Worm (Caenorhabditis elegans) whole organism, young adult: ENCODE measurements around the gene asp-2.

Experiments used
- B0035.1 ChIP-seq: sonication (generic microtip); optimal IDR thresholded peaks from 2 replicates; lab custom pipeline; 2016; ENCODE audit warnings: missing genetic modification characterization, mild to moderate bottlenecking, missing compliant biosample characterization, missing genotype, missing genetic modification reagents
- B0261.1 ChIP-seq: sonication (generic microtip); optimal IDR thresholded peaks from 2 replicates; lab custom pipeline; 2016; ENCODE audit warnings: mild to moderate bottlenecking, missing genetic modification characterization, moderate library complexity, missing compliant biosample characterization
- C06A6.2 ChIP-seq: fragments of 200-800 bp; sonication (Bioruptor generic); conservative IDR thresholded peaks from 2 replicates; pipeline ENCODE4 v1.3.6; 2022; ENCODE audit warnings: missing genetic modification characterization, missing compliant biosample characterization
- F22D6.2 ChIP-seq: sonication (generic microtip); optimal IDR thresholded peaks from 2 replicates; lab custom pipeline; 2016; ENCODE audit warnings: mild to moderate bottlenecking, missing genetic modification characterization, missing compliant biosample characterization
- F23B12.7 ChIP-seq: sonication (generic microtip); optimal IDR thresholded peaks from 2 replicates; lab custom pipeline; 2017; ENCODE audit warnings: missing genetic modification characterization, mild to moderate bottlenecking, missing compliant biosample characterization, antibody characterized with exemption, moderate library complexity; ENCODE audit not compliant: insufficient read depth
- F33H1.4 ChIP-seq: fragments of 200-800 bp; sonication (Bioruptor generic); IDR thresholded peaks from 2 replicates; pipeline ENCODE4 v1.3.6; 2022; ENCODE audit warnings: missing genetic modification reagents, missing genetic modification characterization, missing compliant biosample characterization
- F57C9.4 ChIP-seq: sonication (generic microtip); optimal IDR thresholded peaks from 2 replicates; lab custom pipeline; 2017; ENCODE audit warnings: mild to moderate bottlenecking, missing genetic modification characterization, missing compliant biosample characterization
- K11D2.4 ChIP-seq: fragments of 200-800 bp; sonication (Bioruptor generic); IDR thresholded peaks from 2 replicates; pipeline ENCODE4 v1.3.6; 2022; ENCODE audit warnings: missing genetic modification reagents, missing genetic modification characterization, missing compliant biosample characterization
- Y53G8AR.9 ChIP-seq: fragments of 200-800 bp; sonication (Bioruptor generic); conservative IDR thresholded peaks from 2 replicates; pipeline ENCODE4 v1.3.6; 2022; ENCODE audit warnings: missing genetic modification reagents, missing genetic modification characterization, missing compliant biosample characterization
- Y79H2A.3 ChIP-seq: fragments of 200-800 bp; sonication (Bioruptor generic); conservative IDR thresholded peaks from 2 replicates; pipeline ENCODE4 v1.3.6; 2022; ENCODE audit warnings: missing genetic modification reagents, missing genetic modification characterization, missing compliant biosample characterization
- ZK185.1 ChIP-seq: sonication (generic microtip); optimal IDR thresholded peaks from 2 replicates; lab custom pipeline; 2016; ENCODE audit warnings: mild to moderate bottlenecking, missing genetic modification characterization, missing compliant biosample characterization; ENCODE audit not compliant: poor library complexity, severe bottlenecking
- ama-1 ChIP-seq, 3 experiments: fragments of 150-350 bp in 1 of 3; sonication (generic microtip) in 2 of 3; optimal IDR thresholded peaks; 2 replicates each; lab custom pipeline; 2014 to 2018; ENCODE audit warnings: missing biosample characterization in 2 of 3, missing genetic modification characterization in 2 of 3, missing genetic modification reagents in 2 of 3
- atf-7 ChIP-seq: sonication (generic microtip); optimal IDR thresholded peaks from 2 replicates; lab custom pipeline; 2017; ENCODE audit warnings: mild to moderate bottlenecking, missing genetic modification characterization, missing compliant biosample characterization
- ccch-3 ChIP-seq: fragments of 200-800 bp; sonication (Bioruptor generic); optimal IDR thresholded peaks from 2 replicates; lab custom pipeline; 2018; ENCODE audit warnings: mild to moderate bottlenecking, missing genetic modification characterization, missing compliant biosample characterization
- ceh-27 ChIP-seq: fragments of 200-800 bp; sonication (Bioruptor generic); optimal IDR thresholded peaks from 2 replicates; lab custom pipeline; 2018; ENCODE audit warnings: mild to moderate bottlenecking, missing genetic modification characterization, moderate library complexity, missing compliant biosample characterization
- ceh-58 ChIP-seq: fragments of 200-800 bp; sonication (Bioruptor generic); IDR thresholded peaks from 2 replicates; pipeline ENCODE4 v1.3.6; 2022; ENCODE audit warnings: missing genetic modification characterization, missing compliant biosample characterization
- chd-7 ChIP-seq: sonication (generic microtip); optimal IDR thresholded peaks from 2 replicates; lab custom pipeline; 2016; ENCODE audit warnings: mild to moderate bottlenecking, missing genetic modification characterization, moderate library complexity, missing compliant biosample characterization
- dox-1 ChIP-seq: fragments of 200-800 bp; sonication (Bioruptor generic); IDR thresholded peaks from 2 replicates; pipeline ENCODE4 v1.3.6; 2022; ENCODE audit warnings: missing genetic modification reagents, missing genetic modification characterization, missing compliant biosample characterization
- efl-1 ChIP-seq: fragments of 150-350 bp; optimal IDR thresholded peaks from 2 replicates; lab custom pipeline; 2014; ENCODE audit warnings: missing biosample characterization, missing genetic modification reagents, missing genetic modification characterization
- hlh-12 ChIP-seq: sonication (generic microtip); optimal IDR thresholded peaks from 2 replicates; lab custom pipeline; 2016; ENCODE audit warnings: missing genetic modification characterization, missing compliant biosample characterization
- let-526 ChIP-seq: fragments of 200-800 bp; sonication (Bioruptor generic); IDR thresholded peaks from 2 replicates; pipeline ENCODE4 v1.3.6; 2022; ENCODE audit warnings: missing genetic modification reagents, missing genetic modification characterization, missing compliant biosample characterization
- lin-26 ChIP-seq: fragments of 200-800 bp; sonication (Bioruptor generic); IDR thresholded peaks from 2 replicates; pipeline ENCODE4 v1.3.6; 2022; ENCODE audit warnings: missing genetic modification reagents, missing genetic modification characterization, missing compliant biosample characterization
- lin-54 ChIP-seq: fragments of 200-800 bp; sonication (Bioruptor generic); optimal IDR thresholded peaks from 2 replicates; lab custom pipeline; 2018; ENCODE audit warnings: mild to moderate bottlenecking, missing genetic modification characterization, missing compliant biosample characterization
- lsy-27 ChIP-seq: sonication (generic microtip); optimal IDR thresholded peaks from 2 replicates; lab custom pipeline; 2017; ENCODE audit warnings: missing genetic modification characterization, mild to moderate bottlenecking, missing compliant biosample characterization, antibody characterized with exemption, missing genotype, borderline replicate concordance; ENCODE audit not compliant: insufficient read depth
- madf-10 ChIP-seq: sonication (generic microtip); optimal IDR thresholded peaks from 2 replicates; lab custom pipeline; 2016; ENCODE audit warnings: mild to moderate bottlenecking, missing genetic modification characterization, missing compliant biosample characterization
- madf-3 ChIP-seq: fragments of 200-800 bp; sonication (Bioruptor generic); IDR thresholded peaks from 2 replicates; pipeline ENCODE4 v1.3.6; 2022; ENCODE audit warnings: missing genetic modification reagents, missing genetic modification characterization, missing compliant biosample characterization
- madf-8 ChIP-seq: fragments of 200-800 bp; sonication (Bioruptor generic); conservative IDR thresholded peaks from 2 replicates; pipeline ENCODE4 v1.3.6; 2022; ENCODE audit warnings: missing genetic modification reagents, missing genetic modification characterization, missing compliant biosample characterization
- mel-28 ChIP-seq: sonication (generic microtip); optimal IDR thresholded peaks from 2 replicates; lab custom pipeline; 2016; ENCODE audit warnings: borderline replicate concordance, mild to moderate bottlenecking, missing genetic modification characterization, missing compliant biosample characterization
- nfya-1 ChIP-seq: sonication (generic microtip); optimal IDR thresholded peaks from 2 replicates; lab custom pipeline; 2017; ENCODE audit warnings: antibody characterized with exemption, missing compliant biosample characterization, missing genetic modification characterization, borderline replicate concordance; ENCODE audit not compliant: insufficient read depth
- nhr-120 ChIP-seq: fragments of 200-800 bp; sonication (Bioruptor generic); IDR thresholded peaks from 2 replicates; pipeline ENCODE4 v1.3.6; 2022; ENCODE audit warnings: missing genetic modification characterization, missing compliant biosample characterization
- rec-8 ChIP-seq, 2 experiments: sonication (generic microtip); optimal IDR thresholded peaks; 2 replicates each; lab custom pipeline; 2016; ENCODE audit warnings: mild to moderate bottlenecking in 2 of 2, missing genetic modification characterization in 2 of 2, missing genetic modification reagents in 2 of 2, missing genotype in 2 of 2, missing biosample characterization in 1 of 2, missing compliant biosample characterization in 1 of 2, moderate library complexity in 1 of 2
- repo-1 ChIP-seq: sonication (generic microtip); optimal IDR thresholded peaks from 2 replicates; lab custom pipeline; 2017; ENCODE audit warnings: mild to moderate bottlenecking, missing genetic modification characterization, missing compliant biosample characterization
- sdz-38 ChIP-seq: sonication (generic microtip); optimal IDR thresholded peaks from 2 replicates; lab custom pipeline; 2016; ENCODE audit warnings: missing genotype, missing genetic modification characterization, missing compliant biosample characterization
- sea-2 ChIP-seq: fragments of 200-800 bp; sonication (Bioruptor generic); IDR thresholded peaks from 2 replicates; pipeline ENCODE4 v1.3.6; 2022; ENCODE audit warnings: missing genetic modification characterization, missing compliant biosample characterization
- snpc-1.1 ChIP-seq: sonication (generic microtip); optimal IDR thresholded peaks from 2 replicates; lab custom pipeline; 2017; ENCODE audit warnings: missing genetic modification characterization, mild to moderate bottlenecking, missing compliant biosample characterization, antibody characterized with exemption, moderate library complexity, missing genotype, missing genetic modification reagents; ENCODE audit not compliant: insufficient read depth
- snpc-3.4 ChIP-seq: sonication (generic microtip); optimal IDR thresholded peaks from 2 replicates; lab custom pipeline; 2017; ENCODE audit warnings: missing genetic modification characterization, mild to moderate bottlenecking, missing compliant biosample characterization, antibody characterized with exemption, moderate library complexity, missing genotype, missing genetic modification reagents
- snpc-4 ChIP-seq, 5 experiments: fragments of 150-350 bp in 1 of 5; sonication (generic microtip) in 4 of 5; optimal IDR thresholded peaks; 2 replicates each; lab custom pipeline; 2014 to 2018; ENCODE audit warnings: missing genetic modification characterization in 5 of 5, missing biosample characterization in 3 of 5, antibody characterized with exemption in 2 of 5, mild to moderate bottlenecking in 2 of 5, missing compliant biosample characterization in 2 of 5, missing genotype in 2 of 5, moderate library complexity in 2 of 5, missing genetic modification reagents in 1 of 5
- somi-1 ChIP-seq: fragments of 200-800 bp; sonication (Bioruptor generic); optimal IDR thresholded peaks from 2 replicates; lab custom pipeline; 2018; ENCODE audit warnings: mild to moderate bottlenecking, missing genetic modification characterization, missing compliant biosample characterization
- sptf-2 ChIP-seq: fragments of 200-800 bp; sonication (Bioruptor generic); optimal IDR thresholded peaks from 2 replicates; lab custom pipeline; 2018; ENCODE audit warnings: mild to moderate bottlenecking, missing genetic modification characterization, missing compliant biosample characterization
- tbp1 ChIP-seq: fragments of 200-800 bp; sonication (Bioruptor generic); optimal IDR thresholded peaks from 2 replicates; lab custom pipeline; 2018; ENCODE audit warnings: mild to moderate bottlenecking, missing genetic modification characterization, missing compliant biosample characterization
- tlf-1 ChIP-seq: fragments of 200-800 bp; sonication (Bioruptor generic); optimal IDR thresholded peaks from 2 replicates; lab custom pipeline; 2018; ENCODE audit warnings: mild to moderate bottlenecking, missing genetic modification characterization, missing compliant biosample characterization
- unc-62 ChIP-seq: fragments of 150-350 bp; optimal IDR thresholded peaks from 2 replicates; lab custom pipeline; 2014; ENCODE audit warnings: missing biosample characterization, missing genetic modification reagents, missing genetic modification characterization
- zim-3 ChIP-seq: sonication (generic microtip); optimal IDR thresholded peaks from 2 replicates; lab custom pipeline; 2017; ENCODE audit warnings: mild to moderate bottlenecking, missing genetic modification characterization, moderate library complexity, missing compliant biosample characterization
- ztf-18 ChIP-seq: sonication (generic microtip); optimal IDR thresholded peaks from 2 replicates; lab custom pipeline; 2016; ENCODE audit warnings: missing genotype, mild to moderate bottlenecking, missing genetic modification characterization, missing compliant biosample characterization
- ztf-3 ChIP-seq: fragments of 200-800 bp; sonication (Bioruptor generic); optimal IDR thresholded peaks from 2 replicates; lab custom pipeline; 2018; ENCODE audit warnings: mild to moderate bottlenecking, missing genetic modification characterization, missing compliant biosample characterization

The asp-2 gene

ce11 chrV:9243171-9243996 lies 40.5 kb downstream of the asp-2 start, which contains the start of gene glo-4:
Gene glo-4, minus strand, starts transcription at chrV:9243221.
- TF ChIP-seq B0035.1 (tag; lab: Kevin White, UChicago) = no peak
- TF ChIP-seq chd-7 (tag; lab: Kevin White, UChicago) = no peak
- no peak for TF ChIP-seq F57C9.4
- TF ChIP-seq C06A6.2 (GFP tag; lab: Robert Waterston, UW) = no peak
- TF ChIP-seq lin-26 (GFP tag; lab: Robert Waterston, UW) = no peak
- TF ChIP-seq rec-8 (tag; optimal IDR thresholded peaks at IDR 0.05; lab: Kevin White, UChicago) = no peak
- no peak for TF ChIP-seq nfya-1
- peak; percentile 50 for TF ChIP-seq madf-8
- 0 out of 2 replicates have a peak, but pooled peaks have one; percentile 71 for TF ChIP-seq madf-3 (GFP tag; lab: Robert Waterston, UW)
- no peak for TF ChIP-seq F22D6.2
- peak; percentile 91 for TF ChIP-seq ztf-18
- TF ChIP-seq Y53G8AR.9 = peak; percentile 71; the same call in 1 of the 2 replicates
- TF ChIP-seq lin-54 = no peak
- no peak for TF ChIP-seq sea-2 (GFP tag; lab: Robert Waterston, UW)
- TF ChIP-seq snpc-1.1 (tag; lab: Kevin White, UChicago) = no peak
- TF ChIP-seq ztf-3 (GFP tag; lab: Kevin White, UChicago) = no peak
- TF ChIP-seq hlh-12 = no peak
- TF ChIP-seq snpc-4 (GFP tag; optimal IDR thresholded peaks at IDR 0.05; lab: Kevin White, UChicago) = no peak
- peak in 1 of 4 experiments; percentile 11 for TF ChIP-seq snpc-4 (tag; optimal IDR thresholded peaks at IDR 0.05; lab: Kevin White, UChicago)
- no peak for TF ChIP-seq B0261.1
- TF ChIP-seq ama-1 (optimal IDR thresholded peaks at IDR 0.05; lab: Kevin White, UChicago) = no peak
- no peak for TF ChIP-seq ama-1 (GFP tag; optimal IDR thresholded peaks at IDR 0.05; lab: Kevin White, UChicago)
- TF ChIP-seq zim-3 (tag; lab: Kevin White, UChicago) = no peak
- TF ChIP-seq K11D2.4 (GFP tag; lab: Robert Waterston, UW) = no peak
- TF ChIP-seq snpc-3.4 = no peak
- TF ChIP-seq madf-10 = no peak
- no peak for TF ChIP-seq sptf-2 (GFP tag; lab: Kevin White, UChicago)
- TF ChIP-seq lsy-27 = no peak
- no peak for TF ChIP-seq tlf-1 (GFP tag; lab: Kevin White, UChicago)
- TF ChIP-seq sdz-38 (tag; lab: Kevin White, UChicago) = no peak
- TF ChIP-seq repo-1 (tag; lab: Kevin White, UChicago) = no peak
- TF ChIP-seq ceh-58 (GFP tag; lab: Robert Waterston, UW) = no peak
- no peak for TF ChIP-seq somi-1 (GFP tag; lab: Kevin White, UChicago)
- TF ChIP-seq nhr-120 = no peak
- no peak; the same call in 1 of the 2 replicates for TF ChIP-seq dox-1 (GFP tag; lab: Robert Waterston, UW)
- TF ChIP-seq atf-7 (tag; lab: Kevin White, UChicago) = no peak
- peak; percentile 71 for TF ChIP-seq efl-1 (GFP tag; lab: Kevin White, UChicago)
- no peak for TF ChIP-seq let-526 (GFP tag; lab: Robert Waterston, UW)
- TF ChIP-seq F23B12.7 (tag; lab: Kevin White, UChicago) = no peak
- TF ChIP-seq unc-62 = no peak
- TF ChIP-seq mel-28 = no peak
- TF ChIP-seq Y79H2A.3 = no peak
- no peak for TF ChIP-seq ccch-3 (GFP tag; lab: Kevin White, UChicago)
- no peak for TF ChIP-seq tbp1
- TF ChIP-seq F33H1.4 (GFP tag; lab: Robert Waterston, UW) = no peak
- TF ChIP-seq ZK185.1 (tag; lab: Kevin White, UChicago) = no peak
- peak; percentile 47 for TF ChIP-seq ceh-27 (GFP tag; lab: Kevin White, UChicago)
